Worm (Caenorhabditis elegans): ENCODE measurements around the gene C46F9.5.

- TF ChIP-seq ama-1 (optimal IDR thresholded peaks at IDR 0.05) (no peak), F13C5.2 (tag; optimal IDR thresholded peaks at IDR 0.05) (no peak), flt-1 (GFP tag; IDR thresholded peaks at IDR 0.05) (no peak), hnd-1 (tag; optimal IDR thresholded peaks at IDR 0.05) (no peak), aly-1 (tag; optimal IDR thresholded peaks at IDR 0.05) (no peak), B0310.2 (tag; optimal IDR thresholded peaks at IDR 0.05) (no peak), tbx-37 (GFP tag; conservative IDR thresholded peaks at IDR 0.05) (no peak)
Observed at ce11 chrII:1884635-1885034, 10.7 kb upstream of the C46F9.5 start, which contains the start of gene math-6.
